Fruit fly (Drosophila melanogaster) whole organism, embryonic: ENCODE data around the gene CG14630.

Experiments used
- Atf6 ChIP-seq: fragments of 200-800 bp; sonication (Bioruptor generic); IDR thresholded peaks from 2 replicates; pipeline ENCODE4 v1.3.6; 2022; ENCODE audit warnings: missing biosample characterization, missing genetic modification characterization
- Bgb ChIP-seq: fragments of 200-800 bp; sonication (Bioruptor generic); IDR thresholded peaks from 2 replicates; pipeline ENCODE4 v1.3.6; 2022; ENCODE audit warnings: missing biosample characterization, missing genetic modification characterization; ENCODE audit not compliant: partially characterized antibody
- CG10321 ChIP-seq: fragments of 200-800 bp; sonication (Bioruptor generic); IDR thresholded peaks from 2 replicates; pipeline ENCODE4 v1.3.6; 2022; ENCODE audit warnings: missing biosample characterization, missing genetic modification characterization
- CG11093 ChIP-seq: fragments of 200-800 bp; sonication (Bioruptor generic); IDR thresholded peaks from 3 replicates; pipeline ENCODE4 v1.3.6; 2022; ENCODE audit warnings: missing biosample characterization, missing genetic modification characterization
- CG11398 ChIP-seq: fragments of 200-800 bp; sonication (Bioruptor generic); optimal IDR thresholded peaks from 2 replicates; lab custom pipeline; 2016; ENCODE audit warnings: missing biosample characterization, missing genetic modification characterization
- CG12071 ChIP-seq: fragments of 200-800 bp; sonication (Bioruptor generic); optimal IDR thresholded peaks from 3 replicates; lab custom pipeline; 2018; ENCODE audit warnings: missing biosample characterization, mild to moderate bottlenecking, missing genetic modification characterization
- CG12236 ChIP-seq: fragments of 200-800 bp; sonication (Bioruptor generic); optimal IDR thresholded peaks from 2 replicates; lab custom pipeline; 2016; ENCODE audit warnings: missing biosample characterization, missing genetic modification characterization
- CG13624 ChIP-seq: fragments of 200-800 bp; sonication (Bioruptor generic); optimal IDR thresholded peaks from 2 replicates; lab custom pipeline; 2016; ENCODE audit warnings: missing biosample characterization, missing genetic modification characterization
- CG14965 ChIP-seq: fragments of 200-800 bp; sonication (Bioruptor generic); optimal IDR thresholded peaks from 2 replicates; lab custom pipeline; 2016; ENCODE audit warnings: missing biosample characterization, missing genetic modification characterization, borderline replicate concordance
- CG15011 ChIP-seq: fragments of 200-800 bp; sonication (Bioruptor generic); optimal IDR thresholded peaks from 3 replicates; lab custom pipeline; 2018; ENCODE audit warnings: missing biosample characterization, mild to moderate bottlenecking, missing genetic modification characterization
- CG15269 ChIP-seq: fragments of 200-800 bp; sonication (Bioruptor generic); optimal IDR thresholded peaks from 2 replicates; lab custom pipeline; 2018; ENCODE audit warnings: missing biosample characterization, mild to moderate bottlenecking, missing genetic modification characterization, moderate library complexity
- CG1529 ChIP-seq: fragments of 200-800 bp; sonication (Bioruptor generic); optimal IDR thresholded peaks from 3 replicates; lab custom pipeline; 2018; ENCODE audit warnings: missing biosample characterization, missing genetic modification characterization
- CG1602 ChIP-seq: fragments of 200-800 bp; sonication (Bioruptor generic); optimal IDR thresholded peaks from 3 replicates; lab custom pipeline; 2016; ENCODE audit warnings: missing biosample characterization, missing genetic modification characterization
- CG1603 ChIP-seq: fragments of 200-800 bp; sonication (Bioruptor generic); optimal IDR thresholded peaks from 2 replicates; lab custom pipeline; 2019; ENCODE audit warnings: missing biosample characterization, mild to moderate bottlenecking, missing genetic modification characterization, moderate library complexity
- CG31224 ChIP-seq: fragments of 200-800 bp; sonication (Bioruptor generic); IDR thresholded peaks from 2 replicates; pipeline ENCODE4 v1.3.6; 2022; ENCODE audit warnings: missing biosample characterization, missing genetic modification characterization
- CG3995 ChIP-seq: fragments of 200-800 bp; sonication (Bioruptor generic); optimal IDR thresholded peaks from 3 replicates; lab custom pipeline; 2016; ENCODE audit warnings: missing biosample characterization, missing genetic modification characterization
- CG4707 ChIP-seq: fragments of 200-800 bp; sonication (Bioruptor generic); optimal IDR thresholded peaks from 2 replicates; lab custom pipeline; 2018; ENCODE audit warnings: missing biosample characterization, mild to moderate bottlenecking, missing genetic modification characterization, moderate library complexity
- CG6683 ChIP-seq: fragments of 200-800 bp; sonication (Bioruptor generic); optimal IDR thresholded peaks from 2 replicates; lab custom pipeline; 2017; ENCODE audit warnings: missing biosample characterization, mild to moderate bottlenecking, missing genetic modification characterization, missing genetic modification reagents
- CG6689 ChIP-seq: fragments of 200-800 bp; sonication (Bioruptor generic); IDR thresholded peaks from 2 replicates; pipeline ENCODE4 v1.3.6; 2022; ENCODE audit warnings: missing biosample characterization, missing genetic modification characterization
- CG7987 ChIP-seq: fragments of 200-800 bp; sonication (Bioruptor generic); optimal IDR thresholded peaks from 2 replicates; lab custom pipeline; 2018; ENCODE audit warnings: missing biosample characterization, mild to moderate bottlenecking, missing genetic modification characterization, moderate library complexity
- CG8290 ChIP-seq, 3 experiments: fragments of 200-800 bp; sonication (Bioruptor generic); optimal IDR thresholded peaks; 2 replicates each; lab custom pipeline; 2016 to 2019; ENCODE audit warnings: missing biosample characterization in 3 of 3, missing genetic modification characterization in 3 of 3, mild to moderate bottlenecking in 2 of 3, moderate library complexity in 1 of 3
- Doc3 ChIP-seq: fragments of 200-800 bp; sonication (Bioruptor generic); IDR thresholded peaks from 3 replicates; pipeline ENCODE4 v1.3.6; 2022; ENCODE audit warnings: missing biosample characterization, missing genetic modification characterization; ENCODE audit not compliant: partially characterized antibody
- E2f1 ChIP-seq: fragments of 200-800 bp; sonication (Bioruptor generic); IDR thresholded peaks from 2 replicates; pipeline ENCODE4 v1.3.6; 2022; ENCODE audit warnings: missing biosample characterization, missing genetic modification characterization
- Elba2 ChIP-seq: fragments of 200-800 bp; sonication (Bioruptor generic); optimal IDR thresholded peaks from 3 replicates; lab custom pipeline; 2016; ENCODE audit warnings: missing biosample characterization, missing genetic modification characterization
- Ets65A ChIP-seq: fragments of 200-800 bp; sonication (Bioruptor generic); peaks from one replicate; lab custom pipeline; 2016; ENCODE audit warnings: missing biosample characterization, missing genetic modification characterization
- HmgZ ChIP-seq: fragments of 200-800 bp; sonication (Bioruptor generic); optimal IDR thresholded peaks from 2 replicates; lab custom pipeline; 2018; ENCODE audit warnings: missing biosample characterization, mild to moderate bottlenecking, missing genetic modification characterization
- Hr51 ChIP-seq, 2 experiments: fragments of 200-800 bp; sonication (Bioruptor generic); optimal IDR thresholded peaks; 2 replicates in 1 of 2; 3 replicates in 1 of 2; lab custom pipeline; 2016 to 2018; ENCODE audit warnings: missing biosample characterization in 2 of 2, missing genetic modification characterization in 2 of 2, mild to moderate bottlenecking in 1 of 2, moderate library complexity in 1 of 2
- Hsf ChIP-seq: fragments of 200-800 bp; sonication (Bioruptor generic); optimal IDR thresholded peaks from 3 replicates; lab custom pipeline; 2016; ENCODE audit warnings: missing biosample characterization, missing genetic modification characterization
- Med ChIP-seq: fragments of 200-800 bp; sonication (Bioruptor generic); peaks from one replicate; lab custom pipeline; 2016; ENCODE audit warnings: missing biosample characterization, missing genetic modification characterization, mild to moderate bottlenecking, inconsistent platforms, moderate library complexity
- Mrtf ChIP-seq: fragments of 200-800 bp; sonication (Bioruptor generic); IDR thresholded peaks from 3 replicates; pipeline ENCODE4 v1.3.6; 2022; ENCODE audit warnings: missing biosample characterization, missing genetic modification characterization
- NK7.1 ChIP-seq: fragments of 200-800 bp; sonication (Bioruptor generic); optimal IDR thresholded peaks from 3 replicates; lab custom pipeline; 2016; ENCODE audit warnings: missing biosample characterization, missing genetic modification characterization
- Nf-YC ChIP-seq: fragments of 200-800 bp; optimal IDR thresholded peaks from 3 replicates; lab custom pipeline; 2019; ENCODE audit warnings: missing biosample characterization, mild to moderate bottlenecking, missing genetic modification characterization, moderate library complexity
- Side ChIP-seq: fragments of 200-800 bp; sonication (Bioruptor generic); optimal IDR thresholded peaks from 2 replicates; lab custom pipeline; 2016; ENCODE audit warnings: missing biosample characterization, missing genetic modification characterization
- ara ChIP-seq: fragments of 200-800 bp; sonication (Bioruptor generic); IDR thresholded peaks from 2 replicates; pipeline ENCODE4 v1.3.6; 2022; ENCODE audit warnings: missing biosample characterization, missing genetic modification characterization
- br ChIP-seq: fragments of >200 bp; optimal IDR thresholded peaks from 2 replicates; lab custom pipeline; 2017
- btn ChIP-seq: fragments of 200-800 bp; sonication (Bioruptor generic); optimal IDR thresholded peaks from 2 replicates; lab custom pipeline; 2016; ENCODE audit warnings: missing biosample characterization, missing genetic modification characterization
- chinmo ChIP-seq: fragments of 200-800 bp; sonication (Bioruptor generic); IDR thresholded peaks from 4 replicates; pipeline ENCODE4 v1.3.6; 2022; ENCODE audit warnings: missing biosample characterization, missing genetic modification characterization; ENCODE audit not compliant: partially characterized antibody
- ewg ChIP-seq: fragments of 200-800 bp; sonication (Bioruptor generic); optimal IDR thresholded peaks from 3 replicates; lab custom pipeline; 2017; ENCODE audit warnings: mild to moderate bottlenecking, missing biosample characterization, missing genetic modification reagents, missing genetic modification characterization
- gsb-n ChIP-seq: fragments of 200-800 bp; sonication (Bioruptor generic); optimal IDR thresholded peaks from 3 replicates; lab custom pipeline; 2018; ENCODE audit warnings: missing biosample characterization, mild to moderate bottlenecking, missing genetic modification characterization
- klu ChIP-seq: fragments of 200-800 bp; sonication (Bioruptor generic); IDR thresholded peaks from 2 replicates; pipeline ENCODE4 v1.3.6; 2022; ENCODE audit warnings: missing biosample characterization, missing genetic modification characterization
- kni ChIP-seq: fragments of 200-800 bp; sonication (Bioruptor generic); optimal IDR thresholded peaks from 3 replicates; lab custom pipeline; 2017; ENCODE audit warnings: mild to moderate bottlenecking, missing biosample characterization, missing genetic modification reagents, missing genetic modification characterization
- nau ChIP-seq: fragments of 200-800 bp; sonication (Bioruptor generic); optimal IDR thresholded peaks from 3 replicates; lab custom pipeline; 2017; ENCODE audit warnings: missing biosample characterization, mild to moderate bottlenecking, missing genetic modification characterization, missing genetic modification reagents
- pfk ChIP-seq: fragments of 200-800 bp; sonication (Bioruptor generic); optimal IDR thresholded peaks from 2 replicates; lab custom pipeline; 2018; ENCODE audit warnings: missing biosample characterization, mild to moderate bottlenecking, missing genetic modification characterization, moderate library complexity
- phol ChIP-seq: fragments of 200-800 bp; sonication (Bioruptor generic); optimal IDR thresholded peaks from 3 replicates; lab custom pipeline; 2018; ENCODE audit warnings: missing biosample characterization, mild to moderate bottlenecking, missing genetic modification characterization, moderate library complexity
- row ChIP-seq: fragments of 200-800 bp; sonication (Bioruptor generic); IDR thresholded peaks from 3 replicates; pipeline ENCODE4 v1.3.6; 2022; ENCODE audit warnings: missing biosample characterization, missing genetic modification characterization
- run ChIP-seq: fragments of 200-800 bp; sonication (Bioruptor generic); optimal IDR thresholded peaks from 3 replicates; lab custom pipeline; 2018; ENCODE audit warnings: missing biosample characterization, mild to moderate bottlenecking, missing genetic modification characterization
- sna ChIP-seq: fragments of 200-800 bp; sonication (Bioruptor generic); IDR thresholded peaks from 2 replicates; pipeline ENCODE4 v1.3.6; 2022; ENCODE audit warnings: missing biosample characterization, missing genetic modification characterization; ENCODE audit not compliant: partially characterized antibody
- sqz ChIP-seq: fragments of 200-800 bp; sonication (Bioruptor generic); optimal IDR thresholded peaks from 3 replicates; lab custom pipeline; 2018; ENCODE audit warnings: missing biosample characterization, mild to moderate bottlenecking, missing genetic modification characterization
- sug ChIP-seq: fragments of 200-800 bp; optimal IDR thresholded peaks from 2 replicates; lab custom pipeline; 2019; ENCODE audit warnings: missing biosample characterization, mild to moderate bottlenecking, missing genetic modification characterization, moderate library complexity
- twi ChIP-seq: fragments of 200-800 bp; optimal IDR thresholded peaks from 2 replicates; lab custom pipeline; 2019; ENCODE audit warnings: missing biosample characterization, mild to moderate bottlenecking, missing genetic modification characterization, moderate library complexity
- usp ChIP-seq: fragments of >200 bp; optimal IDR thresholded peaks from 2 replicates; lab custom pipeline; 2017; ENCODE audit warnings: missing biosample characterization, missing genetic modification characterization

The CG14630 gene

DNA sequence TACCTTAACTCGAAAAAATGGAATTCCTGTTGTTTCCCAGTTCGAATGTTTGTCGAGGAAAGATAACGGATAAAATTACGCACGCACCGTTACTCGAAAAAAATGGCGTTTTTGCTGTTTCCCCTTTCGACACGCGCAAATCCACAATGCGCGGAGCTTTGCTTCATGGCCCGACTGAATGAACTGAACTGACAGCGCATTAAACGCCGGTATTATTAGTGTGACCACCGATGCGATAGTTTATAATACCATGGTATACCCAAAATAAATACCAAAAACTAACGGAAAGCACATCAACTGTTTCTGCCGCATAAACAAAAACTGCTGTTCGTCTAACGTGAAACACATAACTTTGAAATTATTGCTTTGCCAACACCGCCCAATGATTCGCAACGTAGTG lies 4.8 kb upstream of the CG14630 start, which contains the start of the genes CG32814, CG11638 and CG3021 (continued):
- no peak for TF ChIP-seq CG4707 (GFP tag; lab: Kevin White, UChicago)
- no peak for TF ChIP-seq CG11093 (GFP tag; lab: Robert Waterston, UW)
- peak; percentile 17 for TF ChIP-seq Nf-YC (tag; lab: Kevin White, UChicago)
- peak; percentile 23 for TF ChIP-seq kni (GFP tag; lab: Kevin White, UChicago)
- peak; percentile 89 for TF ChIP-seq Med
- no peak for TF ChIP-seq CG12236 (GFP tag; lab: Kevin White, UChicago)
- no peak for TF ChIP-seq twi (tag; lab: Kevin White, UChicago)
- no peak for TF ChIP-seq CG12071
- no peak for TF ChIP-seq Atf6 (GFP tag; lab: Robert Waterston, UW)
- no peak for TF ChIP-seq Side
- TF ChIP-seq HmgZ (tag; lab: Kevin White, UChicago) = peak; percentile 52
- TF ChIP-seq CG1529 (GFP tag; lab: Kevin White, UChicago) = no peak
- TF ChIP-seq Bgb (GFP tag; lab: Robert Waterston, UW) = peak; percentile 52; the same call in 1 of the 2 replicates
- TF ChIP-seq CG1602 (GFP tag; lab: Kevin White, UChicago) = no peak
- TF ChIP-seq Doc3 (GFP tag; lab: Robert Waterston, UW) = 0 out of 3 replicates have a peak, but pooled peaks have one; percentile 23
- TF ChIP-seq Hsf (GFP tag; lab: Kevin White, UChicago) = no peak
- peak; percentile 43 for TF ChIP-seq gsb-n
- no peak for TF ChIP-seq run (tag; lab: Kevin White, UChicago)
- TF ChIP-seq Mrtf (GFP tag; lab: Robert Waterston, UW) = no peak
- TF ChIP-seq chinmo = 0 out of 4 replicates have a peak, but pooled peaks have one; percentile 6
- no peak for TF ChIP-seq CG6683 (GFP tag; lab: Kevin White, UChicago)
- TF ChIP-seq pfk (GFP tag; lab: Kevin White, UChicago) = no peak
- no peak for TF ChIP-seq CG13624 (GFP tag; lab: Kevin White, UChicago)
- no peak for TF ChIP-seq br (lab: Kevin White, UChicago)
- no peak for TF ChIP-seq CG14965
- TF ChIP-seq Elba2 (GFP tag; lab: Kevin White, UChicago) = no peak
- no peak for TF ChIP-seq sug
- TF ChIP-seq CG15269 (tag; lab: Kevin White, UChicago) = peak; percentile 26
- TF ChIP-seq ara (GFP tag; lab: Robert Waterston, UW) = no peak
- TF ChIP-seq CG3995 (GFP tag; lab: Kevin White, UChicago) = no peak
- no peak for TF ChIP-seq NK7.1 (GFP tag; lab: Kevin White, UChicago)
- TF ChIP-seq CG6689 (GFP tag; lab: Robert Waterston, UW) = no peak
- no peak for TF ChIP-seq CG8290 (GFP tag; optimal IDR thresholded peaks at IDR 0.05; lab: Kevin White, UChicago)
- peak in 1 of 2 experiments; percentile 64 for TF ChIP-seq CG8290 (tag; optimal IDR thresholded peaks at IDR 0.05; lab: Kevin White, UChicago)
- no peak for TF ChIP-seq btn (GFP tag; lab: Kevin White, UChicago)
- 0 out of 2 replicates have a peak, but pooled peaks have one; percentile 24 for TF ChIP-seq sna (GFP tag; lab: Robert Waterston, UW)
- TF ChIP-seq usp (GFP tag; lab: Kevin White, UChicago) = no peak
- peak; percentile 26 for TF ChIP-seq ewg (GFP tag; lab: Kevin White, UChicago)
- peak; percentile 47 for TF ChIP-seq CG1603 (tag; lab: Kevin White, UChicago)
- TF ChIP-seq CG31224 (GFP tag; lab: Robert Waterston, UW) = no peak
- peak; percentile 37 for TF ChIP-seq sqz
- TF ChIP-seq row (GFP tag; lab: Robert Waterston, UW) = no peak; the same call in 2 of the 3 replicates
- no peak for TF ChIP-seq E2f1 (GFP tag; lab: Robert Waterston, UW)
- peak; percentile 2 for TF ChIP-seq nau (GFP tag; lab: Kevin White, UChicago)
- TF ChIP-seq CG10321 (GFP tag; lab: Robert Waterston, UW) = no peak
- TF ChIP-seq CG11398 = peak; percentile 22
- TF ChIP-seq Ets65A (GFP tag; lab: Kevin White, UChicago) = no peak
- peak; percentile 66 for TF ChIP-seq phol (tag; lab: Kevin White, UChicago)
- no peak for TF ChIP-seq CG15011 (GFP tag; lab: Kevin White, UChicago)
- peak in 1 of 2 experiments; percentile 25 for TF ChIP-seq Hr51 (GFP tag; optimal IDR thresholded peaks at IDR 0.05; lab: Kevin White, UChicago)
- TF ChIP-seq klu (GFP tag; lab: Robert Waterston, UW) = no peak
- peak; percentile 45 for TF ChIP-seq CG7987 (GFP tag; lab: Kevin White, UChicago)
